Worm (Caenorhabditis elegans) whole organism, L2 larva: ENCODE results near the gene stdh-1.

Source experiments
- C34F6.9 ChIP-seq: fragments of 150-350 bp; optimal IDR thresholded peaks from 2 replicates; lab custom pipeline; 2014; ENCODE audit warnings: missing biosample characterization, missing genetic modification characterization
- F13H6.1 ChIP-seq: sonication (generic microtip); optimal IDR thresholded peaks from 2 replicates; lab custom pipeline; 2016; ENCODE audit warnings: missing genetic modification characterization, missing compliant biosample characterization
- R02D3.7 ChIP-seq: fragments of 150-350 bp; optimal IDR thresholded peaks from 2 replicates; lab custom pipeline; 2014; ENCODE audit warnings: missing biosample characterization, missing genetic modification characterization
- Y55F3AM.14 ChIP-seq: fragments of 200-800 bp; sonication (Bioruptor generic); optimal IDR thresholded peaks from 2 replicates; lab custom pipeline; 2018; ENCODE audit warnings: mild to moderate bottlenecking, missing genetic modification characterization, missing compliant biosample characterization
- alr-1 ChIP-seq: fragments of 150-350 bp; optimal IDR thresholded peaks from 2 replicates; lab custom pipeline; 2014; ENCODE audit warnings: missing biosample characterization, missing genetic modification characterization
- aly-2 ChIP-seq: fragments of 150-350 bp; optimal IDR thresholded peaks from 2 replicates; lab custom pipeline; 2014; ENCODE audit warnings: missing biosample characterization, missing genetic modification characterization
- ama-1 ChIP-seq: fragments of 150-350 bp; optimal IDR thresholded peaks from 2 replicates; lab custom pipeline; 2018; ENCODE audit warnings: inconsistent platforms
- blmp-1 ChIP-seq: sonication (generic microtip); optimal IDR thresholded peaks from 2 replicates; lab custom pipeline; 2017; ENCODE audit warnings: missing genetic modification characterization, mild to moderate bottlenecking, missing compliant biosample characterization, antibody characterized with exemption, moderate library complexity; ENCODE audit not compliant: insufficient read depth
- crh-2 ChIP-seq: sonication (generic microtip); optimal IDR thresholded peaks from 2 replicates; lab custom pipeline; 2017; ENCODE audit warnings: missing biosample characterization, missing genetic modification characterization
- dmd-4 ChIP-seq: sonication (generic microtip); optimal IDR thresholded peaks from 2 replicates; lab custom pipeline; 2017; ENCODE audit warnings: missing biosample characterization, missing genetic modification characterization
- egl-27 ChIP-seq: sonication (generic microtip); optimal IDR thresholded peaks from 3 replicates; lab custom pipeline; 2017; ENCODE audit warnings: missing biosample characterization, missing genetic modification reagents, missing genetic modification characterization
- elt-1 ChIP-seq: fragments of 150-350 bp; optimal IDR thresholded peaks from 2 replicates; lab custom pipeline; 2014; ENCODE audit warnings: missing biosample characterization, missing genetic modification characterization
- elt-3 ChIP-seq: sonication (generic microtip); optimal IDR thresholded peaks from 2 replicates; lab custom pipeline; 2017; ENCODE audit warnings: missing biosample characterization, missing genetic modification characterization
- gmeb-1 ChIP-seq: fragments of 150-350 bp; optimal IDR thresholded peaks from 2 replicates; lab custom pipeline; 2014; ENCODE audit warnings: missing biosample characterization, missing genetic modification characterization
- lin-13 ChIP-seq: fragments of 150-350 bp; optimal IDR thresholded peaks from 2 replicates; lab custom pipeline; 2014; ENCODE audit warnings: missing biosample characterization, missing genetic modification reagents, missing genetic modification characterization
- lin-39 ChIP-seq: fragments of 150-350 bp; optimal IDR thresholded peaks from 2 replicates; lab custom pipeline; 2014; ENCODE audit warnings: missing biosample characterization, missing genetic modification reagents, missing genetic modification characterization
- lsy-2 ChIP-seq, 2 experiments: fragments of 150-350 bp in 1 of 2; sonication (generic microtip) in 1 of 2; optimal IDR thresholded peaks; 2 replicates each; lab custom pipeline; 2014 to 2017; ENCODE audit warnings: missing biosample characterization in 2 of 2, missing genetic modification characterization in 2 of 2
- mbf-1 ChIP-seq: sonication (generic microtip); optimal IDR thresholded peaks from 2 replicates; lab custom pipeline; 2017; ENCODE audit warnings: missing biosample characterization, missing genetic modification characterization
- mdl-1 ChIP-seq, 2 experiments: fragments of 150-350 bp in 1 of 2; sonication (generic microtip) in 1 of 2; optimal IDR thresholded peaks; 2 replicates each; lab custom pipeline; 2017; ENCODE audit warnings: missing biosample characterization in 2 of 2, missing genetic modification characterization in 2 of 2
- nhr-12 ChIP-seq: fragments of 150-350 bp; optimal IDR thresholded peaks from 2 replicates; lab custom pipeline; 2014; ENCODE audit warnings: missing biosample characterization, missing genetic modification characterization
- nhr-129 ChIP-seq: fragments of 150-350 bp; optimal IDR thresholded peaks from 2 replicates; lab custom pipeline; 2014; ENCODE audit warnings: missing biosample characterization, missing genetic modification characterization
- nhr-21 ChIP-seq: fragments of 150-350 bp; optimal IDR thresholded peaks from 2 replicates; lab custom pipeline; 2014; ENCODE audit warnings: missing biosample characterization, missing genetic modification characterization
- nhr-237 ChIP-seq: fragments of 150-350 bp; optimal IDR thresholded peaks from 2 replicates; lab custom pipeline; 2014; ENCODE audit warnings: missing biosample characterization, missing genetic modification characterization
- nhr-25 ChIP-seq: fragments of 150-350 bp; sonication (generic microtip); optimal IDR thresholded peaks from 3 replicates; lab custom pipeline; 2014; ENCODE audit warnings: missing biosample characterization, missing genetic modification characterization
- nhr-6 ChIP-seq: fragments of 150-350 bp; optimal IDR thresholded peaks from 2 replicates; lab custom pipeline; 2014; ENCODE audit warnings: missing biosample characterization, missing genetic modification characterization
- nhr-77 ChIP-seq: fragments of 150-350 bp; optimal IDR thresholded peaks from 2 replicates; lab custom pipeline; 2014; ENCODE audit warnings: missing biosample characterization, missing genetic modification characterization
- peb-1 ChIP-seq: fragments of 150-350 bp; optimal IDR thresholded peaks from 2 replicates; lab custom pipeline; 2014; ENCODE audit warnings: missing biosample characterization, missing genetic modification characterization
- sem-4 ChIP-seq: fragments of 150-350 bp; optimal IDR thresholded peaks from 2 replicates; lab custom pipeline; 2014; ENCODE audit warnings: missing biosample characterization, missing genetic modification reagents, missing genetic modification characterization
- skn-1 ChIP-seq: sonication (generic microtip); optimal IDR thresholded peaks from 2 replicates; lab custom pipeline; 2017; ENCODE audit warnings: missing biosample characterization, missing genetic modification characterization
- sma-3 ChIP-seq: sonication (generic microtip); optimal IDR thresholded peaks from 2 replicates; lab custom pipeline; 2016; ENCODE audit warnings: missing genetic modification reagents, missing genetic modification characterization, missing compliant biosample characterization
- sma-9 ChIP-seq, 2 experiments: fragments of 150-350 bp in 1 of 2; sonication (generic microtip) in 1 of 2; optimal IDR thresholded peaks; 2 replicates each; lab custom pipeline; 2014 to 2016; ENCODE audit warnings: missing genetic modification characterization in 2 of 2, mild to moderate bottlenecking in 1 of 2, missing biosample characterization in 1 of 2, missing compliant biosample characterization in 1 of 2, missing genetic modification reagents in 1 of 2, moderate library complexity in 1 of 2
- snpc-4 ChIP-seq: fragments of 150-350 bp; optimal IDR thresholded peaks from 2 replicates; lab custom pipeline; 2014; ENCODE audit warnings: missing biosample characterization, missing genetic modification characterization
- unc-39 ChIP-seq: fragments of 150-350 bp; optimal IDR thresholded peaks from 2 replicates; lab custom pipeline; 2014; ENCODE audit warnings: missing biosample characterization, missing genetic modification characterization
- unc-55 ChIP-seq: fragments of 150-350 bp; sonication (generic microtip); optimal IDR thresholded peaks from 3 replicates; lab custom pipeline; 2014; ENCODE audit warnings: missing biosample characterization, missing genetic modification reagents, missing genetic modification characterization
- zag-1 ChIP-seq: fragments of 150-350 bp; optimal IDR thresholded peaks from 2 replicates; lab custom pipeline; 2014; ENCODE audit warnings: missing biosample characterization, missing genetic modification characterization
- ztf-1 ChIP-seq: fragments of 200-800 bp; sonication (Bioruptor generic); conservative IDR thresholded peaks from 2 replicates; pipeline ENCODE4 v1.3.6; 2022; ENCODE audit warnings: missing genetic modification characterization, missing compliant biosample characterization
- ztf-11 ChIP-seq: sonication (generic microtip); optimal IDR thresholded peaks from 2 replicates; lab custom pipeline; 2017; ENCODE audit warnings: missing biosample characterization, missing genetic modification characterization
- ztf-4 ChIP-seq: fragments of 150-350 bp; optimal IDR thresholded peaks from 2 replicates; lab custom pipeline; 2014; ENCODE audit warnings: missing biosample characterization, missing genetic modification characterization

stdh-1 gene

DNA sequence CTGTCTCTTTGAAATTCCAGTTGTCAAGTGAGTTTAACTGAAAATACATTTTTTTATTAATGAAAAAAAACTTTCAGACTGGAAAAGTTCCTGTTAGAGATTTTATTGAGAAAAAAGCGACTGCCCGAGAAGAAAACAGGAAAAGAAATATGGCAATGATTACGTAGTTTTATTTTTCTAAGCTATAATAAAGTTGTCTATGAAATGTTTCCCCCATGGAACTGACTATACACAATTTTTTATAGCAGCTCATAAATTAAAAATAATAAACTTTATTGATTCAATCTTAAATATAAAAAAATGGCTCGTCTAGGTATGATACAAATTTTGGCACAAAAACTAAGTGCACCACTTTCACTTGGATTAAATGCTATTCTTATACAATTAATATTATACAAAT, 3.8 kb upstream of the stdh-1 start, which contains the start of gene C06B3.1:
C06B3.1 (plus strand) TSS at position 301 of the 400 bp plus-strand sequence.
- TF ChIP-seq dmd-4 (no peak), nhr-21 (tag; lab: Kevin White, UChicago) (no peak), nhr-237 (no peak), sem-4 (tag; lab: Kevin White, UChicago) (no peak), skn-1 (tag; lab: Kevin White, UChicago) (no peak), zag-1 (tag; lab: Kevin White, UChicago) (no peak), F13H6.1 (tag; lab: Kevin White, UChicago) (no peak)

DNA sequence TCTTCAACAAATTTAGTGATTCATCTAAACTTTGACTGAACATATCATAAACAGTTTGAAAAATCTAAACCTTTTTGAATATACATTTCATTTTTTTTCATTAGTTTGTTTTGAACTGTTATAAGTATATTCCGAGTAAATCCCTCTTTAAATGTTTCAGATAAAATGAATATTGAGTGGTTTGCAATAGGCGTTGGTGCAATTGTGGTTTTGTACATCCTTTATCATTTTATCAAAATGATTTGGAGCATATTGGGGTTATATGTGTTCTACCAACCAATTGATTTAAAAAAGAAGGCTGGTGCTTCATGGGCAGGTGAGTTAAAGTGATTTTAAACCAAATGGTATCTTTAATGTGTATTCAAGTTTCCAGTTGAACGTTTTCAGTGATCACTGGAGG, 1.8 kb upstream of the stdh-1 start, which contains the start of gene stdh-3:
stdh-3 (plus strand) TSS at position 166 of the 400 bp plus-strand sequence.
- TF ChIP-seq nhr-25 (tag; lab: Kevin White, UChicago) = no peak
- TF ChIP-seq R02D3.7 (tag; lab: Kevin White, UChicago) = no peak
- TF ChIP-seq sma-3 (GFP tag; lab: Kevin White, UChicago) = no peak
- no peak for TF ChIP-seq zag-1 (tag; lab: Kevin White, UChicago)
- TF ChIP-seq gmeb-1 (tag; lab: Kevin White, UChicago) = no peak
- TF ChIP-seq alr-1 = no peak
- no peak for TF ChIP-seq lsy-2 (tag; optimal IDR thresholded peaks at IDR 0.05; lab: Kevin White, UChicago)
- no peak for TF ChIP-seq blmp-1
- no peak for TF ChIP-seq nhr-237
- no peak for TF ChIP-seq nhr-6 (tag; lab: Kevin White, UChicago)
- no peak for TF ChIP-seq nhr-12 (tag; lab: Kevin White, UChicago)
- no peak for TF ChIP-seq aly-2 (tag; lab: Kevin White, UChicago)
- no peak for TF ChIP-seq unc-55 (GFP tag; lab: Kevin White, UChicago)
- TF ChIP-seq mbf-1 (tag; lab: Kevin White, UChicago) = no peak
- no peak for TF ChIP-seq mdl-1 (tag; optimal IDR thresholded peaks at IDR 0.05; lab: Kevin White, UChicago)
- no peak for TF ChIP-seq elt-1
- TF ChIP-seq egl-27 = no peak

DNA sequence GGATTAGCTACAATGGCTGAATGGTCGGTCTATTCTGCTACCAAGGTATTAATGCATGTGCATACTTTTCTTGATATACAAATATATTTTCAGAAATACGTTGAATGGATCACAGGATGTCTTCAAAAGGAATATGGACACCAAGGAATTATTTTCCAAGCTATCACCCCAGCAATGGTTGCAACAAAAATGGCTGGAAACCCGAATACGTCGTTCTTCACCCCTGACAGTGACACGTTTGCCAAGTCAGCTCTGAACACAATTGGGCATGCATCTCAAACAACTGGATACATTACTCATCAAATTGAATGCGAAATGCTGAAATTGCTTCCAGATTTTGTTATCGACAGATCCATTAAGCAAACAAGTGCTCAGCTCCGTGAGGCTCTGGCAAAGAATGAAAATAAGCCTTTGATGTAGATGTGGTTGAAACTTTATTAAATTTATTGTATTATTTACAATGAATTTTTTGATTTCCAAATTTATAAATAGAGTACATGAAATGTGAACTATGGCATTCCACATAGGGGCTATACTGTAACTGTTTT, 1.3 kb downstream of the stdh-1 start:
- TF ChIP-seq sma-9 (GFP tag; optimal IDR thresholded peaks at IDR 0.05; lab: Kevin White, UChicago) (peak; percentile 42), sma-9 (tag; optimal IDR thresholded peaks at IDR 0.05; lab: Kevin White, UChicago) (no peak), crh-2 (tag; lab: Kevin White, UChicago) (peak; percentile 62), nhr-129 (tag; lab: Kevin White, UChicago) (peak; percentile 58), lin-13 (peak; percentile 49), sem-4 (tag; lab: Kevin White, UChicago) (peak; percentile 17), F13H6.1 (tag; lab: Kevin White, UChicago) (peak; percentile 11), nhr-21 (tag; lab: Kevin White, UChicago) (peak; percentile 46), nhr-12 (tag; lab: Kevin White, UChicago) (peak; percentile 35), lsy-2 (tag; optimal IDR thresholded peaks at IDR 0.05; lab: Kevin White, UChicago) (peak in 1 of 2 experiments; percentile 60), nhr-25 (tag; lab: Kevin White, UChicago) (peak; percentile 22), peb-1 (tag; lab: Kevin White, UChicago) (no peak), ama-1 (lab: Kevin White, UChicago) (peak; percentile 96), Y55F3AM.14 (GFP tag; lab: Kevin White, UChicago) (peak; percentile 47), sma-3 (GFP tag; lab: Kevin White, UChicago) (peak; percentile 62), C34F6.9 (tag; lab: Kevin White, UChicago) (peak; percentile 21), gmeb-1 (tag; lab: Kevin White, UChicago) (peak; percentile 64), dmd-4 (no peak), ztf-11 (tag; lab: Kevin White, UChicago) (no peak), nhr-6 (tag; lab: Kevin White, UChicago) (no peak), unc-39 (tag; lab: Kevin White, UChicago) (no peak), nhr-237 (no peak), ztf-4 (peak; percentile 53)

DNA sequence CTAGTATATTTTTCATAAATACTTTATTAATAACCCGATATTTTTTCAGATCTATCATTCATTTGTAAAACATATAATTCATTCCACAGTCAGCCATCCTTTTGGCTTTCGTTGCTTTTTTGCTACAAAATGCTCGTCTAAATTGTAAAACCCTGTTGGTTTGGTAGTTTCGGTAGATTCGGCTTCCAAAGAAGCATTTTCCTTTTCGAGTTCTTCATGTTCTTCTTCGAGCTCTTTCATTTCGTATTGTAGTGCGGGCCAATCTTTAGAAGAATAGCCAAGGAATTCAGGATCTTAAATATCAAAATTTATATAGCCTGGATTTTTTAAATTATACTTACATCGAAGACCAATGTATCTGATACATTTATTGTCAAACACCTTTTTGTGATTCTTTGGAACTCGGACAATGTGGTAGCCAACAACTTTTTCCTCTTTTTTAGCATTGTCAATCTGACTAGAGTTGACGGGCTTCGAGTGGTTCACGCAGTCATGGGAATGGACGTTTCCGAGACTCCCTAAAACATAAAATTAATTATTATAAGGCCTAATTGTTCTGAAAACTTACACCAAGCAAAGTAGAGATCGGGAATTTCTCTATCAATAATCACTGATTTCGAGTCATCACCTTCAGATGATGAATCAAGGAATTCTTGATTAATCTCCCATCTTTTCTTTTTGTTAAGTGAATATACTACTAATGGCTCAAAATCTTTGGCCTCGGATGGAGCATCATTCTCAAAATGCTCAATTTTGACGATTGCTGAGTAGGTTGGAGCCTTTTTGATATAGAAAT, 2.0 kb downstream of the stdh-1 start:
- TF ChIP-seq ztf-1 = no peak
- TF ChIP-seq snpc-4 (tag; lab: Kevin White, UChicago) = no peak
- TF ChIP-seq nhr-237 = no peak
- TF ChIP-seq elt-3 = no peak
- TF ChIP-seq zag-1 (tag; lab: Kevin White, UChicago) = no peak
- no peak for TF ChIP-seq nhr-77 (tag; lab: Kevin White, UChicago)
- peak; percentile 8 for TF ChIP-seq sma-9 (GFP tag; optimal IDR thresholded peaks at IDR 0.05; lab: Kevin White, UChicago)
- TF ChIP-seq sma-9 (tag; optimal IDR thresholded peaks at IDR 0.05; lab: Kevin White, UChicago) = no peak
- no peak for TF ChIP-seq alr-1
- peak; percentile 29 for TF ChIP-seq Y55F3AM.14 (GFP tag; lab: Kevin White, UChicago)
- TF ChIP-seq nhr-6 (tag; lab: Kevin White, UChicago) = no peak
- peak in 1 of 2 experiments; percentile 38 for TF ChIP-seq lsy-2 (tag; optimal IDR thresholded peaks at IDR 0.05; lab: Kevin White, UChicago)
- TF ChIP-seq nhr-129 (tag; lab: Kevin White, UChicago) = no peak
- no peak for TF ChIP-seq lin-39 (tag; lab: Kevin White, UChicago)
- peak; percentile 92 for TF ChIP-seq ama-1 (lab: Kevin White, UChicago)
- peak; percentile 66 for TF ChIP-seq ztf-4
- TF ChIP-seq nhr-21 (tag; lab: Kevin White, UChicago) = no peak
